Fruit fly (Drosophila melanogaster) S2 (cell line): ENCODE measurements around the gene CG12379.

Experiments
- CG8478 ChIP-seq: fragments of >200 bp; optimal IDR thresholded peaks from 2 replicates; lab custom pipeline; 2018
- CTCF ChIP-seq, 2 experiments: fragments of >200 bp; optimal IDR thresholded peaks; 2 replicates each; lab custom pipeline; 2018

The CG12379 gene

DNA sequence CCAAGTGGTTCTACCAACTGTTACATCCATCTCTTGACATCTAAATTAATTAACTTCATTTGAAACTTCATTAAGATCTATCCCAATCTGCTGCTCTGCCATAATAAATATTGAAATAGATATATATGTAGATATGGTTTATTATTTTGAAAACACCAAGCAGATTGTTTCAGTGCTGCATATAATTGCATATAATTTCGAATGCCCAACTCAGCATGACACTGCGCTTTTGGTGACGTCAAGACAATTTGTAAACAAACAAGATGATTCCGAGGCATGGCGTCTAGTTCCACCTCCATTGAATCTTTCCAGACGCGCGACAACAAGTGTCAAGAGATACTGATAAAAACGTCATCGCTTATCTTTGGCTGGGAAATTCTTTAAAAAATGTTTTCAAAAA is 7.1 kb upstream of the CG12379 start:
- TF ChIP-seq CTCF (optimal IDR thresholded peaks at IDR 0.05; lab: Kevin White, UChicago) (no peak), CG8478 (no peak)

DNA sequence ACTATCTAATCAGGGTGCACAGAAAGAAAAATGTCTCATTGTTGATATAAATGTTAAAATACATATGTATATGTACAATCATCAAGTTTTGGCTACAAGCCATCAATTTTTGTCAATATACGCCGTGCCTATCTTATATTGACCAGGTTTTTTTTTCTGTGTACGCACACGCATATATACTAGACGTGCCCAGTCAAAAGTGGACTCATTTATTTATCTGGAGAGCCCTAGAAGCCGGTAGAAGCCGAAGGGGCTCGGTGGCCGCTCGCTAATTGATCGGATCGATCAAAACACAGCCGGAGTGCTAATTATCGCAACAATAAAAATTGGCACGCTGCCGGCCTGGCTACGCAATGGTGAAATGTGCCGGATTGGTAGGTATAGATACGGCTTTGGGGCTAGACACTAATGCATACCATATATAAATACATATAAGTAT is 6.5 kb upstream of the CG12379 start:
- TF ChIP-seq CTCF (optimal IDR thresholded peaks at IDR 0.05; lab: Kevin White, UChicago) (no peak), CG8478 (no peak)

DNA sequence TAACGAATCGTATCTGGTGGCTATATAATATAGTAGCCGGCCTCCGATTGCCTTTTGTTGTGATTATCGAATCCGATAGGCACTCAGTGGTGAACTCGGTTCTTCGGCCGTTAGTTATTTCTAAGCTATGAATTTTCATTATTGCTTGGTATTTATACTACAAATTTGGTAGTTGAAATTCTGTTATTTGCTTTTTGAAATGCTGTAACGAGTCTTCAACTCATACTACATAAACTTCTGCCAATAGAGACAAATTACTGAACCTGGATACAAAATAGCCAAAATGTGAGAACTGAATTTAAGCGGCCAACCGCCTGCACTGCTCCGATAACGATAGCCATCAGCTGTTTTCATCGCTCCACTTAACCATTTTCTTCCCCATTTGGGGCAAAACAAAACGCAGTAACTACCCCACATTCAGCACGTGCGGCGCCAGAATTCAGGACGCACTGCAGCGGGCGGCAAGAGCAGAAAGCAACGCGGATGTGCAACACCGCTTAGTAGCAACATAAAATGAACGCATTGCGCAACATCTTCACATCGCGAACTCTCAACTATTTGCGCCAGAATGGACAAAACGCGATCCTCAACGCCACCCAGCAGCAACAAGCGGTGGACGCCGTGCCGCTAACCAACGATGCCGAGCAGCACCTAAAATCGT is 5.2 kb upstream of the CG12379 start, which contains the start of the genes CG11679 and CG8206:
Gene CG11679 (minus strand): TSS at position 65 of the 661 bp plus-strand sequence.
Gene CG8206 (plus strand): TSS at position 341 of the 661 bp plus-strand sequence.
- TF ChIP-seq CTCF (optimal IDR thresholded peaks at IDR 0.05; lab: Kevin White, UChicago) (no peak), CG8478 (no peak)

DNA sequence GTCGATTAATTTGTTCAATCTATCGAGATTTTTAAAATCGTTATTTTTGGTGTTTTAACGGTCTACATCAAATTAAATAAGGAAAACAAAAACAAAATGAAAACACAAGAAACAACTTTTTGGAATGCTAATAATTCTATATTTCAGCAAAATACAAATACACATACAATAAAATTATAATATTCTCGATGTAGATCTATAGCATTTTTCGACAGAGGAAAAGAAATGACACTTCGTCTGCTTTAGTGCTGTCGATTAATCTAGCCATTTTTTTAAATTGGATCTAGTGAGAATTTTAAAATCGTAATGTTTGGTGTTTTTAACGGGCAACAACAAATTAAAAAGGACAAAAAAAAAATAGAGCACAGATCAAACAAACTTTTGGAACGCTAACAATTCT is 3.3 kb upstream of the CG12379 start, which contains the start of gene Arp6:
Gene Arp6 (minus strand): TSS at position 11 of the 400 bp plus-strand sequence.
- TF ChIP-seq CG8478 (no peak), CTCF (optimal IDR thresholded peaks at IDR 0.05; lab: Kevin White, UChicago) (no peak)

DNA sequence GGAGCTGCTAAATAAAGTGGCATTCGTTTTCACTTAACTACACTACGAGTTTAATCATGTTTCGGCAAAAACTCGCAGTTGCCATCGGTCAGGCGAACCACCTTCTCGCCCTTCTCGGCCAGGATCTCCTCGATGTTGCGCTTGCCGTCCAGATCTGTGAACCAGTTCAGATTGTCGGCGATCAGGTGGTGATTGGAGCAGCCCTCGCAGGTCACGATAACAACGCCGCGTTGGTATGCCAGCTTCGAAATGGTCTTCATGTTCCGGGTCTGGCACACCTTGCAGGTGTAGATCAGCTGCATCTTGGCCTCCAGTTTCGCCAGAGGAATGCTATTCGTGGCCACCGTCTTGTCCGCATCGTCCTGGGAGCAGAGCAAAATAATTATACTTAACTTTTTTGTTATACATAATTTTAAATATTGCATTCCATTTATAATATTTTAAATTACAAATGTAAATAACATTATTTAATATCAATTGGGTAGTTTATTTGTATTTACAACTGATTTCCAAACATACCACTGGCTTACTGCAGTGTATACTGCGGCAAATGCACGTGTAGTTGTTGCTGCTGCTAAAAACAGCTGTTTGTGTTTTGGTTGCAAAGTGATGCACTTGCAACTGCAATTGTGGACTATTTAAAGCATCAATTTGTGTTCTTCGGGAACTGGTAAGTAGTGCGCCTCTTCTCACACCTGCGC is 454 bp downstream of the CG12379 start:
- TF ChIP-seq CTCF (optimal IDR thresholded peaks at IDR 0.05; lab: Kevin White, UChicago) (no peak), CG8478 (no peak)

DNA sequence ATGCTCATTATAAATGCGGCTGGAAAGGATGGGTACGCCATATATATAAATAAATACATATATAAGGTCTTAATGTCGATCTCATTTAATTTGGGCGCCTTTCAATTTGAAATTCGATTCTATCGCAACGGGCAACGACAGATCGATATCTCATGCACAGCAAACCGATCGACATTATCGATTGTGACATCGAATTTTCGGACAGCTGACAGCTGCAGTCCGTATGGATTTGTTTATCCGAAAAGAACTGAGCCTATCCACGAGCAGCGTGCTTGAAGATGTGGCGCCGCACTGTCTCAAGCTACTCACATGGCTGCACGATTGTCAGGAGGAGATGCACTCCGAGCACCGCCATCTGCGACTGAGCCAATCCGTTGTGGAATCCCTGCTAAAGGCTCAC is 1.8 kb downstream of the CG12379 start, which contains the start of gene CG8191:
Gene CG8191 (plus strand): TSS at position 211 of the 400 bp plus-strand sequence.
- no peak for TF ChIP-seq CTCF (optimal IDR thresholded peaks at IDR 0.05; lab: Kevin White, UChicago)
- TF ChIP-seq CG8478 = no peak

DNA sequence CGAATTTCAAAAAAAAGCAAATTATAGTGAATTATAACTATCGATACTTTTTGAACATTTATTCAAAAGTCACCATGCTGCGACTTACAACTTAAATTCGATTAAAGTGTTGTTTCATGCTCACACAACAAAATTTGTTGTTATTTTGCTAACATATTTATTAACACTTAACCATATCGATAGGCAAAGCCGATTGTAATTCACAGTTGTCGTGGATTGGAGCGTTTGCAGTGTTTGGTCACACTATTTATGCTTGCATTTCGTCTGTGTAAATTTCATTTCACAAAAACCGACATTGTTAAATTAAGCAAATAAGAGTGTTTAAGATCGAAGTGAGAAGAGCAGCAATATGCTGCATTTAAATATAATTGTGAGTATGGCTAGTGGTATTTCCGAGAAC is 21.4 kb downstream of the CG12379 start, which contains the start of gene HUWE1:
Gene HUWE1 (plus strand): TSS at position 220 of the 400 bp plus-strand sequence.
- TF ChIP-seq CTCF (optimal IDR thresholded peaks at IDR 0.05; lab: Kevin White, UChicago) = no peak
- no peak for TF ChIP-seq CG8478

DNA sequence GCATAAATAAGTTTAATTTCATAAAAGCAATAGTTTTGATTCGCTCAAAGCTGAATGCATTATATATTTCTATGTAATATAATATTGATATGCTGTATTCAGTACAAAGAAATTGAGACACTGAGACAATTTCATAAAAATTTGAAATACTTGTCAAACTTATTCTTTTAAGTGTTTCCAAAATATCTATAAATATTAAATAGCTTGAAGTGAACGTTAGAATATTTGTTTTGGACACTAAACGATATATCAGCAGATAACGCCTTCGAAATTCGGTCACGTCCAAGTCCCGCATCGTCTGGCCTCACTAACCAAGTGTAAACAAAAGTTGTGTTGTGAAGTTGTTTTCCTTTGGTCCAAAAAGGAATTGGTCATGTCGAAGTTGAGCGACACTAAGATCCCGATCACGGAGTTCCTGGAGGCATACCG is 23.0 kb downstream of the CG12379 start:
- TF ChIP-seq CG8478 (no peak), CTCF (optimal IDR thresholded peaks at IDR 0.05; lab: Kevin White, UChicago) (no peak)

DNA sequence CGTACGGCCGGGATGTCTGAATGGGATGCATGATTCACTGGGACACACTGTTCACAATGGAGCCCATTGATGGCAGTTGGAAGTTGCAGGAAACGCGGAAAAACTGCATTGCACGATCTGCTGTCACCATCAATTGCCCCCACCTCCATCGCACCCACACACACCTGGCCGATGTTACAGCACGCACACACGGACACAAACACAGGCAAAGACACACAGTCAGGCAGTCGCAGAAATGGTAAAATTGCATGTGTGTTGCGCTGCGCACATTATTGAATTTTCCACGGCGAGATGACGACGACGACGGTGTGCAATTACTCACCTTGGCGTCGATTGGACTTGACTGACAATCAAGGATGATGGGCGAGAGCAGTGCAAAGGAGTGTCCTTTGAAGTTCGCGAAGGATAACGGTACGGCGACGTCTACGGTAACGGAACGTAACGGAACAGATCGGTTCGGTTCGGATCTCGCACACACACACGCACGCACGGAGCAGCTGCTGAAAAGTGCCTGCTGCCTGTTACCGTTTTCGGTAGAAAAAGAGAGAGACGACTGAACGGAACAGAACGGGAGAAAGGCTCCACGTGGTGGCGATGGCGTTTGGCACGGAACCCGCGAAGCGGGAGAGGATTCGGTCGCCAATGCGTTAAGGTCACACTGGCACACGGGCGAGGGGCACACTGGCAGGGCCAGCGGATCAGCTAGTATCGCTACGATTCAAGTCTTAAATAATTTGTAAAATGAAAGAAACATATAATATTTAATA is 23.6 kb downstream of the CG12379 start, which contains the start of the genes CG9281 and CG15601:
Gene CG9281 (minus strand): TSS at position 556 of the 767 bp plus-strand sequence.
Gene CG15601 (plus strand): TSS at position 664 of the 767 bp plus-strand sequence.
- TF ChIP-seq CG8478 = no peak
- TF ChIP-seq CTCF (optimal IDR thresholded peaks at IDR 0.05; lab: Kevin White, UChicago) = peak in 1 of 2 experiments; percentile 17

DNA sequence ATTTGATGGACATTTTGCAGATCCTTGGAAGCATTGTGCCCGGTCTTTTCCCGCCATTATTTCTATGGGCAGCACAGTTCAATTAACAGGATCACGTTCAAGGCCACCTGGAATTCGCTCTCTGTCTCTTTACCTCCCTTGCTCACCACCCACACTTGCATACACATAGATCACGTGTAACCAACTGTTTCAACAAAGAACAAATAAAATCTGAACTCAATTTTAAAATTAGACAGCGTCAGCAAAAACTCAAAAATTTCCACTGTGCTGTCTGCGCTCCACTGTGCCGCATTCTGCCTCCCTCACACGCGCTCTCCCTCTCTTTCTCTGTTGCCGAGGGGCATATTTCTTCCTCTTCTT is 24.2 kb downstream of the CG12379 start:
- TF ChIP-seq CG8478 (no peak), CTCF (optimal IDR thresholded peaks at IDR 0.05; lab: Kevin White, UChicago) (no peak)

DNA sequence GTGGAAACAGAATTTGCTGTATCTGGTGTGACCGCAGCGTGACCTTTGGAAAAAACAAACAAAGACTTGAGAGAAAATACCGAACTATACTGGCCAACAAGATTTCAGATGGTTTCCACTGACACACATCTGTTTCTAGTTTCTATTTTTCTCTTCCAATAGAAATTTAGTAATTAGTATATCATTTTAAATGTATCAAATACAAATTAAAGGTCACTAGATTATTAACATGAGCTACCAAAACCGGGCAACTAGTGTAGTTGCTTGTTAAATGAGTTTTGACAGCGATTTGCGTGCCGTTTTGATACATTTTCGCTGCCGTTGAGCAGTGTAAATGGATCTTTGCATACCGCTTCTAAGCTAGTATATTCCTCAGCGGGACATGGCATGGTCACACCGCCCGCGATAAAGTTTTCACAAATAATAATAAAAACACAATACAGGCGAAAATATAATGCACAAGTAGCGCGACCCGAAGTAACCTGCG is 30.0 kb downstream of the CG12379 start, which contains the start of the genes Pis and Hap40:
Gene Pis (minus strand): TSS at position 51 of the 487 bp plus-strand sequence.
Gene Hap40 (plus strand): TSS at position 406 of the 487 bp plus-strand sequence.
- no peak for TF ChIP-seq CG8478
- no peak for TF ChIP-seq CTCF (optimal IDR thresholded peaks at IDR 0.05; lab: Kevin White, UChicago)

DNA sequence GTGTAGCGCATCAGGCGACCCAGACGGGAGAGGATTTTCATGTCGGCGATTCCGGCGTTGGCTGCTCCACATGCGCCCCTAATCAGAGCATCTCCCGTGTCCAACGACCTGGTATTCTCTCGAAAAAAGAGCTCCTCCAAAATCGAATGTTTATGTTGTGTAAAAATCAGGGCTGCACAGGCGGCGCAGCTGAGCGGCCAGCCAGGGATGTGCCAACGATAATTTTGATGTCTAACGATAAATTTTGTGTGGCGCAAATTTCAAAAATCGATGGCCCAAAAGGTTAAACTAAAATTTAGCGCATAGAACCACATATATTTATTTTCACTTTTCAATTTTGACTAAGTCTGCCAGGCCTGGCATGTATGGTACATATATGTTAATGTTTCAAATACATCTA is 32.7 kb downstream of the CG12379 start, which contains the start of gene CG9240:
Gene CG9240 (minus strand): TSS at position 213 of the 400 bp plus-strand sequence.
- TF ChIP-seq CTCF (optimal IDR thresholded peaks at IDR 0.05; lab: Kevin White, UChicago) (no peak), CG8478 (no peak)

DNA sequence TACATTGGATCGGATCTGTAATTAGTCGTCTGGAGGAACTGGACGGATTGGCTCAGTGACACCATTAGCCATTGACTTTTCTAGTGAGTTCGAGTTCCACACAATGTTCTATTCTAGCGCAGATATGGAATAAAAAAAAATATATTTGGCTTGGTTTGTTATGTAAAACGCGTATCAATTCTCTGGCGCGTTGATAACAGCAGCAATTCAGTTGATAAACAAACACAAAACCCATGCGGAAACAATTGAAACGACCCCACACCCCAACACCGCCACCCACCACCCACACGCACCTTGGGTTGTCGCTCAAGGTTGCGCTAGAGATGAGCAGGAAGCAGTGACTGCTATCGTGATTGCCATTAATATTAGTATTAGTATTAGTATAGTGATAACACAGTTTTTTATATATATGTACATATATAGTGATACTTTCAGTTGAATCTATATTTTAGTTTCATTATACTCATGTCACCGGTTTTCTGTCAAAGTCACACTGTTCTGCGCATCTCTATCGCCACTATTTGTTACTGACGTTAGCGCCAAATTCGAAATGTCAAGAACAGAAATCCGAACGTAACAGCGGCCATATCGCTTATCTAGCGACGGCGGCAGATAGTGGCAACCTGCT is 36.1 kb downstream of the CG12379 start:
- TF ChIP-seq CG8478 (no peak), CTCF (optimal IDR thresholded peaks at IDR 0.05; lab: Kevin White, UChicago) (no peak)

DNA sequence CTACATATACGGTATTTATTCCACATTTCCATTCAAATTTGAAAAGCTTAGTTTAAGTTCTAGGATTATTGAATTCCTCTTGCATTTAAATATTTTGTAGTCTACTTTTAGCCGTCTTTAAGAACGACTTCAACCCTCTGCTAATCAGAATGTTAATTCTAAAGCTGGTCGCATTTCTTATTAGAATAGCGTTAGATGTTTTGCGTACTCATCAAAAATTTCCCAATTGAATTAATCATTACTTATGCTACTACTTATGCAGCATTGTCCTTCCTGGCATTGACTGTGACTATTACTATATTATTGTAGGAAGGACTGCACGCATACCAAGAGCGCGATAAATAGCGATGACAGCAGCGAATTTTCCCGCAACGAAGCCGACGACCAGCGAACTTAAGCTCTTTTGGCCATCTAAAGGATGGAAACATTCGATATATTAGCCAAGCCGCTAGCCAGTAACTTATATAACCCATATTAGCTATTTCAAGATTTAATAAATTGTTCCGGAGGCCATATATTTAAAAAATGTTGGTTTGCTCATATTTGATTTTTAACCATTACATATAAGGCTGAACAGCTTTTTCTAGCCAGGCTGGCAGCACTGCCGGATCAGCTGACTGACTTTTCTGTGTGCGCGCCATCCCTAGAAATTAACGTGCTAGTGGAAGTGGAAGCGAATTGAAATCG is 36.8 kb downstream of the CG12379 start, which contains the start of gene CG8128:
Gene CG8128 (plus strand): TSS at position 641 of the 687 bp plus-strand sequence.
- no peak for TF ChIP-seq CTCF (optimal IDR thresholded peaks at IDR 0.05; lab: Kevin White, UChicago)
- no peak for TF ChIP-seq CG8478
